Worm (Caenorhabditis elegans): ENCODE measurements around the gene srx-4.

DNA sequence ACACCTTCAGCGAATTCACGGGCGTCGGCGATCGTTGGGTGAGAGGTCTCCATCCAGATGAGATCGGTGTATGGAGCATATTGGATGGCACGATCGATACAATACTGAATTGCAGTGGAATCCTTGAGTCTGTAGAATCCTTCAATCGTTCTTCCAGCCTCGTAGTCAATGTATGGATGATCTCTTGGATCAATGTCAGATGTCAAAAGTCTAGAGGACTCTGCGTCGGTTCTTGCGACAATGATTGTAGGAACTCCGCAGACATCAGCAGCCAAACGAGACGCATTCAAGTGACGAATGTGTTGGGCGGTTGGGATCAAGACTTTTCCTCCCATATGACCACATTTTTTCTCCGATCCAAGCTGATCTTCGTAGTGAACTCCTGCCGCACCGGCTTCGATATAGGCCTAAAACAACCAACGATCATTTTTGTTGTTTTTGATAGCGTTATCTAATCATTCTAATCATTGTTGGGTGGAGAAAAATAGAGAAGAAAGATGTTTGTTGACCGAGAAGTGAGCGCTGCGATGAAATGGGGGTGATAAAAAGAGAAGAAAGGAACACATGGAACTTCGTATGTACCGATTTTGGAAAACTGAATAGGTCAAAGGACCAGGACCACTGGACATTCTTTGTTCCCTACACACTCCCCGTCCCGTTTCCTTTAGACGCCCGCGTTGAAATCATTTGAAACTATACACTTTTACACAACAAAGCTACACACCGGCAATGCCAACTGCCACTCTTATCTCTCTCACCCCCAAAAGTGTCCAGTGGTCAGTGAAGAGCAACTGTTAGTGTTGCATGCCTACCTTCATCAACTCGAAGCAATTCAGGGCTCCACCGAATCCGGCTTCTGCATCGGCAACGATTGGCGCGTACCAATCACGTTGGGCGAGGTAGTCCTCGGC lies 34.3 kb upstream of the srx-4 start:
- TF ChIP-seq hmbx-1 (tag; optimal IDR thresholded peaks at IDR 0.05) (no peak), ama-1 (optimal IDR thresholded peaks at IDR 0.05) (no peak), hnd-1 (tag; optimal IDR thresholded peaks at IDR 0.05) (no peak)

All from whole organism, early embryonic.